Fruit fly (Drosophila melanogaster) whole organism, prepupa: ENCODE results near the gene TyrR.

Source experiments
- Blimp-1 ChIP-seq: fragments of 200-800 bp; sonication (Bioruptor generic); optimal IDR thresholded peaks from 3 replicates; lab custom pipeline; 2017; ENCODE audit warnings: missing biosample characterization, missing genetic modification characterization, mild to moderate bottlenecking, moderate library complexity, missing genetic modification reagents
- CG10669 ChIP-seq: fragments of 200-800 bp; sonication (Bioruptor generic); optimal IDR thresholded peaks from 3 replicates; lab custom pipeline; 2018; ENCODE audit warnings: missing biosample characterization, mild to moderate bottlenecking, missing genetic modification characterization, moderate library complexity
- CG11294 ChIP-seq: fragments of 200-800 bp; sonication (Bioruptor generic); IDR thresholded peaks from 2 replicates; pipeline ENCODE4 v1.3.6; 2022; ENCODE audit warnings: missing biosample characterization, missing genetic modification characterization
- CG11762 ChIP-seq: fragments of 200-800 bp; sonication (Bioruptor generic); optimal IDR thresholded peaks from 3 replicates; lab custom pipeline; 2016; ENCODE audit warnings: missing biosample characterization, missing genetic modification characterization; ENCODE audit not compliant: insufficient read depth
- CG11902 ChIP-seq: fragments of 200-800 bp; sonication (Bioruptor generic); optimal IDR thresholded peaks from 3 replicates; lab custom pipeline; 2016; ENCODE audit warnings: missing biosample characterization, missing genetic modification characterization
- CG1621 ChIP-seq: fragments of 200-800 bp; sonication (Bioruptor generic); optimal IDR thresholded peaks from 3 replicates; lab custom pipeline; 2018; ENCODE audit warnings: missing biosample characterization, mild to moderate bottlenecking, missing genetic modification characterization
- CG16779 ChIP-seq: fragments of 200-800 bp; sonication (Bioruptor generic); optimal IDR thresholded peaks from 3 replicates; lab custom pipeline; 2017; ENCODE audit warnings: missing biosample characterization, mild to moderate bottlenecking, missing genetic modification characterization
- CG3032 ChIP-seq: fragments of 200-800 bp; optimal IDR thresholded peaks from 2 replicates; lab custom pipeline; 2019; ENCODE audit warnings: missing biosample characterization, mild to moderate bottlenecking, missing genetic modification characterization, moderate library complexity
- CG31627 ChIP-seq: fragments of 200-800 bp; sonication (Bioruptor generic); optimal IDR thresholded peaks from 3 replicates; lab custom pipeline; 2016; ENCODE audit warnings: missing biosample characterization, missing genetic modification characterization
- CG32006 ChIP-seq: fragments of 200-800 bp; sonication (Bioruptor generic); optimal IDR thresholded peaks from 3 replicates; lab custom pipeline; 2017; ENCODE audit warnings: missing biosample characterization, mild to moderate bottlenecking, missing genetic modification characterization
- CG34406 ChIP-seq: fragments of 200-800 bp; sonication (Bioruptor generic); optimal IDR thresholded peaks from 3 replicates; lab custom pipeline; 2016; ENCODE audit warnings: missing biosample characterization, missing genetic modification characterization
- CG3919 ChIP-seq: fragments of 200-800 bp; sonication (Bioruptor generic); optimal IDR thresholded peaks from 3 replicates; lab custom pipeline; 2016; ENCODE audit warnings: missing biosample characterization, missing genetic modification characterization
- CG4318 ChIP-seq: fragments of 200-800 bp; sonication (Bioruptor generic); optimal IDR thresholded peaks from 3 replicates; lab custom pipeline; 2017; ENCODE audit warnings: missing biosample characterization, mild to moderate bottlenecking, missing genetic modification characterization
- CG6163 ChIP-seq: fragments of 200-800 bp; sonication (Bioruptor generic); IDR thresholded peaks from 3 replicates; pipeline ENCODE4 v1.3.6; 2022; ENCODE audit warnings: missing biosample characterization, missing genetic modification characterization
- CG6276 ChIP-seq: fragments of 200-800 bp; sonication (Bioruptor generic); optimal IDR thresholded peaks from 2 replicates; lab custom pipeline; 2017; ENCODE audit warnings: missing biosample characterization, mild to moderate bottlenecking, missing genetic modification characterization
- CG6808 ChIP-seq: fragments of 200-800 bp; sonication (Bioruptor generic); optimal IDR thresholded peaks from 3 replicates; lab custom pipeline; 2017; ENCODE audit warnings: missing biosample characterization, missing genetic modification characterization, mild to moderate bottlenecking, moderate library complexity, missing genetic modification reagents
- CG6854 ChIP-seq: fragments of 200-800 bp; sonication (Bioruptor generic); optimal IDR thresholded peaks from 2 replicates; lab custom pipeline; 2017; ENCODE audit warnings: missing biosample characterization, mild to moderate bottlenecking, missing genetic modification characterization
- CG7368 ChIP-seq: fragments of 200-800 bp; sonication (Bioruptor generic); optimal IDR thresholded peaks from 3 replicates; lab custom pipeline; 2016; ENCODE audit warnings: missing biosample characterization, missing genetic modification characterization
- CG8319 ChIP-seq: fragments of 200-800 bp; sonication (Bioruptor generic); optimal IDR thresholded peaks from 3 replicates; lab custom pipeline; 2016; ENCODE audit warnings: missing biosample characterization, missing genetic modification characterization
- CG8632 ChIP-seq: fragments of 200-800 bp; sonication (Bioruptor generic); optimal IDR thresholded peaks from 3 replicates; lab custom pipeline; 2016; ENCODE audit warnings: missing biosample characterization, missing genetic modification characterization
- CG9139 ChIP-seq: fragments of 200-800 bp; sonication (Bioruptor generic); optimal IDR thresholded peaks from 3 replicates; lab custom pipeline; 2017; ENCODE audit warnings: missing biosample characterization, mild to moderate bottlenecking, missing genetic modification characterization
- Eip93F ChIP-seq: fragments of 200-800 bp; sonication (Bioruptor generic); optimal IDR thresholded peaks from 2 replicates; lab custom pipeline; 2016; ENCODE audit warnings: missing biosample characterization, mild to moderate bottlenecking, missing genetic modification characterization
- Ets21C ChIP-seq: fragments of 200-800 bp; sonication (Bioruptor generic); optimal IDR thresholded peaks from 3 replicates; lab custom pipeline; 2016; ENCODE audit warnings: missing biosample characterization, missing genetic modification characterization
- Gug ChIP-seq: fragments of 200-800 bp; sonication (Bioruptor generic); IDR thresholded peaks from 2 replicates; pipeline ENCODE4 v1.3.6; 2022; ENCODE audit warnings: missing biosample characterization, missing genetic modification characterization
- Hr38 ChIP-seq: sonication (Bioruptor generic); optimal IDR thresholded peaks from 2 replicates; lab custom pipeline; 2016; ENCODE audit warnings: missing biosample characterization, missing genetic modification characterization
- Hr39 ChIP-seq: fragments of 200-800 bp; sonication (Bioruptor generic); optimal IDR thresholded peaks from 2 replicates; lab custom pipeline; 2016; ENCODE audit warnings: missing biosample characterization, missing genetic modification characterization
- Hr4 ChIP-seq: fragments of 200-800 bp; sonication (Bioruptor generic); optimal IDR thresholded peaks from 3 replicates; lab custom pipeline; 2016; ENCODE audit warnings: missing biosample characterization, missing genetic modification characterization
- Lpt ChIP-seq: fragments of 200-800 bp; sonication (Bioruptor generic); optimal IDR thresholded peaks from 3 replicates; lab custom pipeline; 2016; ENCODE audit warnings: missing biosample characterization, missing genetic modification characterization
- Met ChIP-seq: fragments of 200-800 bp; sonication (Bioruptor generic); optimal IDR thresholded peaks from 3 replicates; lab custom pipeline; 2016; ENCODE audit warnings: missing biosample characterization, missing genetic modification characterization
- OdsH ChIP-seq: fragments of 200-800 bp; sonication (Bioruptor generic); optimal IDR thresholded peaks from 3 replicates; lab custom pipeline; 2016; ENCODE audit warnings: missing biosample characterization, missing genetic modification characterization
- Smox ChIP-seq: fragments of 200-800 bp; sonication (Bioruptor generic); optimal IDR thresholded peaks from 3 replicates; lab custom pipeline; 2016; ENCODE audit warnings: missing biosample characterization, missing genetic modification characterization
- Sox102F ChIP-seq: fragments of 200-800 bp; sonication (Bioruptor generic); optimal IDR thresholded peaks from 2 replicates; lab custom pipeline; 2016; ENCODE audit warnings: missing biosample characterization, mild to moderate bottlenecking, missing genetic modification characterization
- Sox14 ChIP-seq: fragments of 200-800 bp; sonication (Bioruptor generic); optimal IDR thresholded peaks from 3 replicates; lab custom pipeline; 2016; ENCODE audit warnings: missing biosample characterization, missing genetic modification characterization
- Sox15 ChIP-seq: fragments of 200-800 bp; sonication (Bioruptor generic); optimal IDR thresholded peaks from 3 replicates; lab custom pipeline; 2016; ENCODE audit warnings: missing biosample characterization, missing genetic modification characterization
- achi ChIP-seq: fragments of 200-800 bp; sonication (Bioruptor generic); optimal IDR thresholded peaks from 3 replicates; lab custom pipeline; 2016; ENCODE audit warnings: missing biosample characterization, missing genetic modification characterization
- cyc ChIP-seq: fragments of 200-800 bp; sonication (Bioruptor generic); optimal IDR thresholded peaks from 3 replicates; lab custom pipeline; 2016; ENCODE audit warnings: missing biosample characterization, missing genetic modification characterization
- dac ChIP-seq: fragments of 200-800 bp; sonication (Bioruptor generic); optimal IDR thresholded peaks from 2 replicates; lab custom pipeline; 2017; ENCODE audit warnings: missing biosample characterization, mild to moderate bottlenecking, missing genetic modification characterization
- dsx ChIP-seq: fragments of 200-800 bp; optimal IDR thresholded peaks from 3 replicates; lab custom pipeline; 2019; ENCODE audit warnings: missing biosample characterization, mild to moderate bottlenecking, missing genetic modification characterization, moderate library complexity; ENCODE audit not compliant: poor library complexity, severe bottlenecking
- esn ChIP-seq: fragments of 200-800 bp; sonication (Bioruptor generic); optimal IDR thresholded peaks from 2 replicates; lab custom pipeline; 2016; ENCODE audit warnings: missing biosample characterization, mild to moderate bottlenecking, missing genetic modification characterization, moderate library complexity
- fd85E ChIP-seq: fragments of 200-800 bp; sonication (Bioruptor generic); optimal IDR thresholded peaks from 3 replicates; lab custom pipeline; 2016; ENCODE audit warnings: missing biosample characterization, missing genetic modification characterization
- fkh ChIP-seq: fragments of 200-800 bp; sonication (Bioruptor generic); optimal IDR thresholded peaks from 3 replicates; lab custom pipeline; 2017; ENCODE audit warnings: missing biosample characterization, mild to moderate bottlenecking, missing genetic modification characterization, moderate library complexity
- lz ChIP-seq: fragments of 200-800 bp; sonication (Bioruptor generic); optimal IDR thresholded peaks from 3 replicates; lab custom pipeline; 2016; ENCODE audit warnings: missing biosample characterization, missing genetic modification characterization
- net ChIP-seq: fragments of 200-800 bp; sonication (Bioruptor generic); optimal IDR thresholded peaks from 3 replicates; lab custom pipeline; 2016; ENCODE audit warnings: missing biosample characterization, missing genetic modification characterization
- pdm3 ChIP-seq: fragments of 200-800 bp; sonication (Bioruptor generic); optimal IDR thresholded peaks from 3 replicates; lab custom pipeline; 2016; ENCODE audit warnings: missing biosample characterization, missing genetic modification characterization
- salr ChIP-seq, 2 experiments: fragments of 200-800 bp; sonication (Bioruptor generic); optimal IDR thresholded peaks; 3 replicates each; lab custom pipeline; 2016 to 2018; ENCODE audit warnings: missing biosample characterization in 2 of 2, missing genetic modification characterization in 2 of 2, mild to moderate bottlenecking in 1 of 2
- spab ChIP-seq: fragments of 200-800 bp; sonication (Bioruptor generic); optimal IDR thresholded peaks from 2 replicates; lab custom pipeline; 2017; ENCODE audit warnings: missing biosample characterization, mild to moderate bottlenecking, missing genetic modification characterization, missing genetic modification reagents
- svp ChIP-seq: fragments of 200-800 bp; sonication (Bioruptor generic); peaks from one replicate; lab custom pipeline; 2016; ENCODE audit warnings: missing biosample characterization, missing genetic modification characterization
- topi ChIP-seq: fragments of 200-800 bp; sonication (Bioruptor generic); optimal IDR thresholded peaks from 3 replicates; lab custom pipeline; 2016; ENCODE audit warnings: missing biosample characterization, missing genetic modification characterization
- vri ChIP-seq: fragments of 200-800 bp; sonication (Bioruptor generic); optimal IDR thresholded peaks from 3 replicates; lab custom pipeline; 2016; ENCODE audit warnings: missing biosample characterization, mild to moderate bottlenecking, missing genetic modification characterization

Gene TyrR

dm6 chr3R:17709623-17710145, 53.3 kb downstream of the TyrR start:
- no peak for TF ChIP-seq CG32006
- TF ChIP-seq dsx = peak; percentile 93

DNA sequence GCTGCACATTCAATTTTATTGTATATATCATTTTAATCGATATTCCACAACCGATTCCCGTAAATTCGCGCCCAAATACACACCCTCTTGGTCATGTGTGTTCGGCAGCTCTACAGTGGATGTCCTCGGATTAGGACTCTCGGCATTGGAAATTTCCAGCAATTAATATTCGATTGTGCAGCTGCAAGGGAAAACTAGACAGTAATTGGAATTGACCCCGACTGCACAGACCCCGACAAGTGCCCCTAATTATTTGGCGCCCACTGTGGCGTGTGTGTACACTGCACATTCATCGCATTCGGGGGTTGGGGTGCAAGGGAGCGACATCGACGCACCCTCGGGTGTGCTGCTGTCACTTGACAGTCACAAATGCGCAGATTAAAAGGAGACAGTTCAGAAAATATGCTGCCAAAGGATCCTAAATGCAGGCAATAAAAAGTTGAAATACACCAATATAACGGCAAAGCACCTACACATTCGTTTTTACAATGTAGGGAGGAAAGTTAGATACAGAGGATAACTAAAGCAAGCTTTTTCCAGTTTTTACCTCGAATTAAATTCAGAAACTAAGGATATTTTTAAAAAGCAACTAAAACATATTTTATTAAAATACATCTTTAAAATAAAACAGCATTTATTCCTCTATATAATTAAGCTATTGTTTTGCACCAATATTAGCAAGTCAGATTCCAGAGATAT, 54.1 kb downstream of the TyrR start:
- peak; percentile 21 for TF ChIP-seq lz (GFP tag; lab: Kevin White, UChicago)
- TF ChIP-seq CG9139 (GFP tag; lab: Kevin White, UChicago) = no peak
- no peak for TF ChIP-seq Smox (GFP tag; lab: Kevin White, UChicago)
- TF ChIP-seq topi = peak; percentile 20
- peak; percentile 8 for TF ChIP-seq CG3919 (GFP tag; lab: Kevin White, UChicago)
- no peak for TF ChIP-seq Sox15 (GFP tag; lab: Kevin White, UChicago)
- TF ChIP-seq CG31627 = peak; percentile 52
- TF ChIP-seq dac (GFP tag; lab: Kevin White, UChicago) = no peak
- TF ChIP-seq CG34406 (GFP tag; lab: Kevin White, UChicago) = no peak
- peak; percentile 26 for TF ChIP-seq Hr39 (GFP tag; lab: Kevin White, UChicago)
- TF ChIP-seq CG8319 (GFP tag; lab: Kevin White, UChicago) = no peak
- peak; percentile 5 for TF ChIP-seq cyc (GFP tag; lab: Kevin White, UChicago)
- TF ChIP-seq Hr4 (GFP tag; lab: Kevin White, UChicago) = no peak
- TF ChIP-seq CG11294 (GFP tag; lab: Robert Waterston, UW) = no peak
- TF ChIP-seq salr (GFP tag; optimal IDR thresholded peaks at IDR 0.05; lab: Kevin White, UChicago) = peak in 1 of 2 experiments; percentile 18
- no peak for TF ChIP-seq CG4318 (GFP tag; lab: Kevin White, UChicago)
- peak; percentile 4 for TF ChIP-seq CG10669 (GFP tag; lab: Kevin White, UChicago)
- peak; percentile 4 for TF ChIP-seq CG1621 (tag; lab: Kevin White, UChicago)
- TF ChIP-seq CG8632 (GFP tag; lab: Kevin White, UChicago) = no peak
- TF ChIP-seq esn (GFP tag; lab: Kevin White, UChicago) = peak; percentile 35
- TF ChIP-seq CG11902 (GFP tag; lab: Kevin White, UChicago) = no peak
- TF ChIP-seq CG11762 (GFP tag; lab: Kevin White, UChicago) = no peak
- peak; percentile 24 for TF ChIP-seq Met
- no peak for TF ChIP-seq CG6276 (GFP tag; lab: Kevin White, UChicago)
- TF ChIP-seq Lpt (GFP tag; lab: Kevin White, UChicago) = no peak
- no peak for TF ChIP-seq spab (GFP tag; lab: Kevin White, UChicago)
- TF ChIP-seq pdm3 (GFP tag; lab: Kevin White, UChicago) = peak; percentile 34
- no peak for TF ChIP-seq dsx
- TF ChIP-seq vri (GFP tag; lab: Kevin White, UChicago) = no peak
- TF ChIP-seq achi = no peak
- no peak for TF ChIP-seq CG6808 (GFP tag; lab: Kevin White, UChicago)
- no peak for TF ChIP-seq OdsH (GFP tag; lab: Kevin White, UChicago)
- TF ChIP-seq Sox14 (GFP tag; lab: Kevin White, UChicago) = peak; percentile 29
- TF ChIP-seq fkh (GFP tag; lab: Kevin White, UChicago) = no peak
- TF ChIP-seq Blimp-1 = no peak
- no peak for TF ChIP-seq Hr38
- no peak for TF ChIP-seq CG7368 (GFP tag; lab: Kevin White, UChicago)
- no peak for TF ChIP-seq CG3032
- peak; percentile 62; the same call in 2 of the 3 replicates for TF ChIP-seq CG6163 (GFP tag; lab: Robert Waterston, UW)
- TF ChIP-seq CG6854 (GFP tag; lab: Kevin White, UChicago) = no peak
- TF ChIP-seq Gug (GFP tag; lab: Robert Waterston, UW) = peak; percentile 17; the same call in 1 of the 2 replicates
- TF ChIP-seq svp = peak; percentile 71
- no peak for TF ChIP-seq CG16779
- TF ChIP-seq Sox102F (GFP tag; lab: Kevin White, UChicago) = peak; percentile 13
- no peak for TF ChIP-seq Eip93F
- peak; percentile 4 for TF ChIP-seq Ets21C
- TF ChIP-seq fd85E (GFP tag; lab: Kevin White, UChicago) = no peak
- TF ChIP-seq net (GFP tag; lab: Kevin White, UChicago) = no peak
